Worm (Caenorhabditis elegans) whole organism, late embryonic: ENCODE measurements around the gene tin-9.2.

ENCODE experiments used
- T23F11.4 ChIP-seq: fragments of 200-800 bp; sonication (Bioruptor generic); optimal IDR thresholded peaks from 2 replicates; lab custom pipeline; 2018; ENCODE audit warnings: mild to moderate bottlenecking, missing genetic modification characterization, missing compliant biosample characterization
- ceh-45 ChIP-seq: fragments of 200-800 bp; sonication (Bioruptor generic); IDR thresholded peaks from 2 replicates; pipeline ENCODE4 v1.3.6; 2022; ENCODE audit warnings: missing genetic modification reagents, missing genetic modification characterization, missing compliant biosample characterization
- dmd-4 ChIP-seq: sonication (generic microtip); optimal IDR thresholded peaks from 2 replicates; lab custom pipeline; 2016; ENCODE audit warnings: borderline replicate concordance, missing genetic modification characterization, missing compliant biosample characterization
- fax-1 ChIP-seq: sonication (generic microtip); optimal IDR thresholded peaks from 2 replicates; lab custom pipeline; 2016; ENCODE audit warnings: missing genotype, missing genetic modification characterization, missing compliant biosample characterization
- hlh-30 ChIP-seq: sonication (generic microtip); optimal IDR thresholded peaks from 2 replicates; lab custom pipeline; 2017; ENCODE audit warnings: antibody characterized with exemption, missing genetic modification characterization, missing compliant biosample characterization; ENCODE audit not compliant: insufficient read depth
- nfya-1 ChIP-seq: sonication (generic microtip); optimal IDR thresholded peaks from 2 replicates; lab custom pipeline; 2017; ENCODE audit warnings: missing genetic modification characterization, mild to moderate bottlenecking, missing compliant biosample characterization, antibody characterized with exemption, moderate library complexity
- pha-2 ChIP-seq: sonication (generic microtip); optimal IDR thresholded peaks from 2 replicates; lab custom pipeline; 2017; ENCODE audit warnings: mild to moderate bottlenecking, missing genetic modification characterization, missing compliant biosample characterization
- sox-4 ChIP-seq: sonication (generic microtip); optimal IDR thresholded peaks from 2 replicates; lab custom pipeline; 2017; ENCODE audit warnings: mild to moderate bottlenecking, missing genetic modification characterization, inconsistent platforms, missing compliant biosample characterization

The tin-9.2 gene

ce11 chrIV:13149276-13149675 is 50.5 kb downstream of the tin-9.2 start, which contains the start of gene nlp-79:
Gene nlp-79, plus strand, starts transcription at chrIV:13149576.
- no peak for TF ChIP-seq pha-2 (tag; lab: Kevin White, UChicago)
- no peak for TF ChIP-seq fax-1 (tag; lab: Kevin White, UChicago)
- no peak for TF ChIP-seq hlh-30 (tag; lab: Kevin White, UChicago)
- no peak for TF ChIP-seq nfya-1
- no peak for TF ChIP-seq sox-4 (tag; lab: Kevin White, UChicago)
- TF ChIP-seq T23F11.4 (GFP tag; lab: Kevin White, UChicago): no peak
- TF ChIP-seq ceh-45 (GFP tag; lab: Robert Waterston, UW): no peak
- no peak for TF ChIP-seq dmd-4 (tag; lab: Kevin White, UChicago)
